Worm (Caenorhabditis elegans) whole organism, late embryonic: ENCODE results near the gene F59A6.13.

ENCODE experiments used
- ceh-9 ChIP-seq: sonication (generic microtip); optimal IDR thresholded peaks from 2 replicates; lab custom pipeline; 2016; ENCODE audit warnings: mild to moderate bottlenecking, missing genetic modification characterization, inconsistent platforms, missing compliant biosample characterization
- pha-4 ChIP-seq: fragments of 150-350 bp; optimal IDR thresholded peaks from 2 replicates; lab custom pipeline; 2018; ENCODE audit warnings: missing biosample characterization, missing genetic modification reagents, missing genetic modification characterization

DNA sequence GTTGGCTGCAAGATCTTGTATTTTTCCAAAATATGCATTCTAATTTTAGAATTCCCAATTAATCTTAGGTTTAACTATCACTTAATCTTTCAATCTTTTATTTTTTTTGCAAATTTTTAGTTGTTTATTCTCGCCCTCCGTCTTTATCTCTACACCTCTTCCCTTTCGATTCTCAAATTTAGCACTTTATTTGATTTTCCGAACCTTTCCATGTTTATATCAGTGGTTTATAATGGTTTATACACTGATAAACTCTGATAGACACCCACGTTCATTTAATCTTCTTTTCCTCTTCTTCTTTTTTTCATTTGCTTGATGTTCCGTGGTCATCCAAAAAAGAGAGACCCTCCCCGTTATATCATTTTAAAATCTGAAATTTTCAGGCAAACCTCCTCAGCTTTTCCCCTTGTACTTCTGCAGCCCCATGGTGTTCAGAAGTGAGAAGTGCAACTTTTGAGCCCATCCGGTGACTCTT is at the start of gene F59A6.13, which contains the start of gene nsy-1:
- TF ChIP-seq pha-4 (tag; lab: Kevin White, UChicago) (no peak), ceh-9 (tag; lab: Kevin White, UChicago) (no peak)
